Worm (Caenorhabditis elegans): ENCODE measurements around the gene gly-6.
A peak's percentile ranks its signal among the peaks of the same experiment; 100 is the strongest.

Gene gly-6

ce11 chrIII:4369381-4369809, 38.4 kb upstream of the gly-6 start:
- peak; percentile 50 for TF ChIP-seq ztf-16 (tag; optimal IDR thresholded peaks at IDR 0.05)
- TF ChIP-seq hlh-8 (tag; optimal IDR thresholded peaks at IDR 0.05): peak; percentile 38
- peak; percentile 72 for TF ChIP-seq syd-9 (tag; optimal IDR thresholded peaks at IDR 0.05)
- TF ChIP-seq sox-4 (tag; optimal IDR thresholded peaks at IDR 0.05): peak; percentile 30
- peak; percentile 49 for TF ChIP-seq C38D4.7 (GFP tag; optimal IDR thresholded peaks at IDR 0.05)
- TF ChIP-seq ceh-45 (GFP tag; IDR thresholded peaks at IDR 0.05): peak; percentile 69; the same call in 1 of the 2 replicates
- TF ChIP-seq madf-2 (tag; optimal IDR thresholded peaks at IDR 0.05): peak; percentile 32
- peak; percentile 57 for TF ChIP-seq ceh-14 (tag; optimal IDR thresholded peaks at IDR 0.05)
- TF ChIP-seq ceh-2 (tag; optimal IDR thresholded peaks at IDR 0.05): peak; percentile 29
- peak; percentile 61 for TF ChIP-seq ttx-3 (tag; optimal IDR thresholded peaks at IDR 0.05)
- TF ChIP-seq hlh-15 (tag; optimal IDR thresholded peaks at IDR 0.05): peak; percentile 36
- peak; percentile 51 for TF ChIP-seq hlh-13 (GFP tag; optimal IDR thresholded peaks at IDR 0.05)
- peak; percentile 22 for TF ChIP-seq lim-6 (tag; optimal IDR thresholded peaks at IDR 0.05)
- peak; percentile 35 for TF ChIP-seq ahr-1 (tag; optimal IDR thresholded peaks at IDR 0.05)
- TF ChIP-seq unc-3 (GFP tag; conservative IDR thresholded peaks at IDR 0.05): peak; percentile 30; the same call in 1 of the 2 replicates
- peak; percentile 54 for TF ChIP-seq unc-3 (tag; optimal IDR thresholded peaks at IDR 0.05)
- peak; percentile 29 for TF ChIP-seq ceh-31 (tag; optimal IDR thresholded peaks at IDR 0.05)
- TF ChIP-seq dmd-4 (tag; optimal IDR thresholded peaks at IDR 0.05; ENCODE audit: borderline replicate concordance): peak; percentile 33
- TF ChIP-seq ceh-24 (tag; optimal IDR thresholded peaks at IDR 0.05): peak; percentile 16
- TF ChIP-seq K02D7.2 (tag; optimal IDR thresholded peaks at IDR 0.05): peak; percentile 44
- peak; percentile 10 for TF ChIP-seq C08G9.2 (tag; optimal IDR thresholded peaks at IDR 0.05)
- peak; percentile 69 for TF ChIP-seq pha-2 (tag; optimal IDR thresholded peaks at IDR 0.05)
- peak; percentile 48 for TF ChIP-seq rnt-1 (tag; optimal IDR thresholded peaks at IDR 0.05)
- peak; percentile 59 for TF ChIP-seq ceh-34 (tag; optimal IDR thresholded peaks at IDR 0.05)
- TF ChIP-seq ceh-6 (GFP tag; optimal IDR thresholded peaks at IDR 0.05): peak; percentile 58
- peak; percentile 18 for TF ChIP-seq dve-1 (tag; optimal IDR thresholded peaks at IDR 0.05)
- TF ChIP-seq pat-9 (tag; optimal IDR thresholded peaks at IDR 0.05): peak; percentile 56
- TF ChIP-seq eyg-1 (tag; optimal IDR thresholded peaks at IDR 0.05): peak; percentile 44
- peak; percentile 61 for TF ChIP-seq tbx-2 (tag; optimal IDR thresholded peaks at IDR 0.05)
- TF ChIP-seq lin-11 (tag; optimal IDR thresholded peaks at IDR 0.05): peak; percentile 48
- TF ChIP-seq sdc-2 (tag; optimal IDR thresholded peaks at IDR 0.05): peak; percentile 56
- peak; percentile 69 for TF ChIP-seq ceh-18 (tag; optimal IDR thresholded peaks at IDR 0.05)
- peak; percentile 33 for TF ChIP-seq fkh-6 (tag; optimal IDR thresholded peaks at IDR 0.05)
- TF ChIP-seq F13H6.1 (tag; optimal IDR thresholded peaks at IDR 0.05): peak; percentile 31
- TF ChIP-seq unc-42 (tag; optimal IDR thresholded peaks at IDR 0.05): peak; percentile 3
- peak; percentile 57 for TF ChIP-seq ref-2 (tag; optimal IDR thresholded peaks at IDR 0.05)
- TF ChIP-seq T23F11.4 (GFP tag; optimal IDR thresholded peaks at IDR 0.05): peak; percentile 33
- TF ChIP-seq che-1 (tag; optimal IDR thresholded peaks at IDR 0.05): peak; percentile 68
- peak; percentile 20 for TF ChIP-seq fax-1 (tag; optimal IDR thresholded peaks at IDR 0.05)
- TF ChIP-seq gmeb-2 (tag; optimal IDR thresholded peaks at IDR 0.05): peak; percentile 52
- peak; percentile 76 for TF ChIP-seq elt-2 (tag; optimal IDR thresholded peaks at IDR 0.05)
- TF ChIP-seq nhr-232 (tag; optimal IDR thresholded peaks at IDR 0.05): peak; percentile 45
- peak; percentile 26 for TF ChIP-seq nfya-1 (tag; optimal IDR thresholded peaks at IDR 0.05)
- peak; percentile 74 for TF ChIP-seq hlh-6 (tag; optimal IDR thresholded peaks at IDR 0.05)
- TF ChIP-seq zip-5 (tag; optimal IDR thresholded peaks at IDR 0.05): peak; percentile 19
- TF ChIP-seq sox-2 (GFP tag; IDR thresholded peaks at IDR 0.05): peak; percentile 49; the same call in 1 of the 2 replicates
- TF ChIP-seq pqm-1 (tag; optimal IDR thresholded peaks at IDR 0.05): peak; percentile 15
- TF ChIP-seq unc-86 (tag; optimal IDR thresholded peaks at IDR 0.05): peak; percentile 33
